Worm (Caenorhabditis elegans) whole organism, L1 larva: Measurements from ENCODE around the gene R02E4.2.

Experiments
- C04F5.9 ChIP-seq: sonication (generic microtip); optimal IDR thresholded peaks from 2 replicates; lab custom pipeline; 2016; ENCODE audit warnings: missing genetic modification characterization, missing compliant biosample characterization
- Y116A8C.19 ChIP-seq: sonication (generic microtip); optimal IDR thresholded peaks from 2 replicates; lab custom pipeline; 2016; ENCODE audit warnings: missing compliant biosample characterization, missing genetic modification characterization, borderline replicate concordance
- alr-1 ChIP-seq: fragments of 200-800 bp; sonication (Bioruptor generic); optimal IDR thresholded peaks from 2 replicates; lab custom pipeline; 2018; ENCODE audit warnings: borderline replicate concordance, mild to moderate bottlenecking, missing genetic modification characterization, missing compliant biosample characterization
- blmp-1 ChIP-seq: fragments of 150-350 bp; optimal IDR thresholded peaks from 2 replicates; lab custom pipeline; 2014; ENCODE audit warnings: missing biosample characterization, missing genetic modification characterization
- ceh-63 ChIP-seq: fragments of 200-800 bp; sonication (Bioruptor generic); optimal IDR thresholded peaks from 2 replicates; lab custom pipeline; 2018; ENCODE audit warnings: mild to moderate bottlenecking, missing genetic modification characterization, missing compliant biosample characterization
- ceh-8 ChIP-seq: fragments of 200-800 bp; sonication (Bioruptor generic); optimal IDR thresholded peaks from 2 replicates; lab custom pipeline; 2018; ENCODE audit warnings: mild to moderate bottlenecking, missing genetic modification characterization, moderate library complexity, missing compliant biosample characterization
- ceh-90 ChIP-seq: sonication (generic microtip); optimal IDR thresholded peaks from 2 replicates; lab custom pipeline; 2016; ENCODE audit warnings: missing genetic modification characterization, missing compliant biosample characterization
- ces-1 ChIP-seq: fragments of 150-350 bp; optimal IDR thresholded peaks from 2 replicates; lab custom pipeline; 2014; ENCODE audit warnings: missing biosample characterization, missing genetic modification reagents, missing genetic modification characterization
- dpl-1 ChIP-seq, 3 experiments: fragments of 150-350 bp in 2 of 3; sonication (generic microtip) in 1 of 3; optimal IDR thresholded peaks; 2 replicates each; lab custom pipeline; 2014 to 2017; ENCODE audit warnings: missing biosample characterization in 3 of 3, missing genetic modification characterization in 3 of 3, missing genetic modification reagents in 3 of 3
- dsc-1 ChIP-seq: sonication (generic microtip); optimal IDR thresholded peaks from 2 replicates; lab custom pipeline; 2016; ENCODE audit warnings: mild to moderate bottlenecking, missing genetic modification characterization, missing compliant biosample characterization
- efl-3 ChIP-seq: fragments of 200-800 bp; sonication (Bioruptor generic); optimal IDR thresholded peaks from 2 replicates; lab custom pipeline; 2018; ENCODE audit warnings: mild to moderate bottlenecking, missing genetic modification characterization, missing compliant biosample characterization
- egl-13 ChIP-seq: sonication (generic microtip); optimal IDR thresholded peaks from 2 replicates; lab custom pipeline; 2016; ENCODE audit warnings: missing genotype, missing genetic modification reagents, missing genetic modification characterization, missing compliant biosample characterization
- elt-2 ChIP-seq: sonication (generic microtip); optimal IDR thresholded peaks from 2 replicates; lab custom pipeline; 2016; ENCODE audit warnings: missing genetic modification characterization, mild to moderate bottlenecking, inconsistent platforms, missing compliant biosample characterization, missing genetic modification reagents
- fkh-10 ChIP-seq: sonication (generic microtip); optimal IDR thresholded peaks from 2 replicates; lab custom pipeline; 2017; ENCODE audit warnings: missing biosample characterization, missing genetic modification reagents, missing genetic modification characterization
- hlh-17 ChIP-seq: fragments of 200-800 bp; sonication (Bioruptor generic); optimal IDR thresholded peaks from 2 replicates; lab custom pipeline; 2018; ENCODE audit warnings: missing genetic modification characterization, mild to moderate bottlenecking, missing compliant biosample characterization, moderate library complexity, borderline replicate concordance
- hlh-4 ChIP-seq: sonication (generic microtip); optimal IDR thresholded peaks from 2 replicates; lab custom pipeline; 2016; ENCODE audit warnings: mild to moderate bottlenecking, missing genetic modification characterization, missing compliant biosample characterization
- irx-1 ChIP-seq: sonication (generic microtip); optimal IDR thresholded peaks from 2 replicates; lab custom pipeline; 2016; ENCODE audit warnings: missing genetic modification characterization, missing compliant biosample characterization
- isw-1 ChIP-seq: fragments of 200-800 bp; sonication (Bioruptor generic); IDR thresholded peaks from 2 replicates; pipeline ENCODE4 v1.3.6; 2022; ENCODE audit warnings: missing genetic modification characterization, missing compliant biosample characterization
- lin-13 ChIP-seq: fragments of 150-350 bp; optimal IDR thresholded peaks from 2 replicates; lab custom pipeline; 2014; ENCODE audit warnings: missing biosample characterization, missing genetic modification reagents, missing genetic modification characterization
- lin-14 ChIP-seq: fragments of 200-800 bp; sonication (Bioruptor generic); optimal IDR thresholded peaks from 2 replicates; lab custom pipeline; 2018; ENCODE audit warnings: mild to moderate bottlenecking, missing genetic modification characterization, moderate library complexity, missing compliant biosample characterization
- lin-15B ChIP-seq: fragments of 150-350 bp; sonication (generic microtip); optimal IDR thresholded peaks from 3 replicates; lab custom pipeline; 2014; ENCODE audit warnings: missing biosample characterization, missing genetic modification characterization
- lin-35 ChIP-seq, 2 experiments: fragments of 150-350 bp; optimal IDR thresholded peaks; 2 replicates each; lab custom pipeline; 2014; ENCODE audit warnings: missing biosample characterization in 2 of 2, missing genetic modification characterization in 2 of 2, missing genetic modification reagents in 2 of 2
- lir-3 ChIP-seq: sonication (generic microtip); optimal IDR thresholded peaks from 2 replicates; lab custom pipeline; 2016; ENCODE audit warnings: mild to moderate bottlenecking, missing genetic modification characterization, moderate library complexity, missing compliant biosample characterization; ENCODE audit not compliant: poor library complexity
- lsy-2 ChIP-seq, 2 experiments: fragments of 150-350 bp; optimal IDR thresholded peaks; 2 replicates each; lab custom pipeline; 2014; ENCODE audit warnings: missing biosample characterization in 2 of 2, missing genetic modification characterization in 2 of 2
- mdl-1 ChIP-seq, 2 experiments: fragments of 150-350 bp; optimal IDR thresholded peaks; 2 replicates each; lab custom pipeline; 2014 to 2017; ENCODE audit warnings: missing biosample characterization in 2 of 2, missing genetic modification characterization in 2 of 2, inconsistent platforms in 1 of 2
- mef-2 ChIP-seq: fragments of 150-350 bp; optimal IDR thresholded peaks from 2 replicates; lab custom pipeline; 2014; ENCODE audit warnings: missing biosample characterization, missing genetic modification characterization
- mep-1 ChIP-seq: fragments of 150-350 bp; optimal IDR thresholded peaks from 2 replicates; lab custom pipeline; 2014; ENCODE audit warnings: missing biosample characterization, missing genetic modification characterization
- nhr-12 ChIP-seq: sonication (generic microtip); optimal IDR thresholded peaks from 2 replicates; lab custom pipeline; 2017; ENCODE audit warnings: missing biosample characterization, missing genetic modification characterization
- nhr-47 ChIP-seq: sonication (generic microtip); optimal IDR thresholded peaks from 2 replicates; lab custom pipeline; 2016; ENCODE audit warnings: mild to moderate bottlenecking, missing genetic modification characterization, moderate library complexity, missing compliant biosample characterization
- nhr-71 ChIP-seq: sonication (generic microtip); optimal IDR thresholded peaks from 2 replicates; lab custom pipeline; 2016; ENCODE audit warnings: mild to moderate bottlenecking, missing genetic modification characterization, moderate library complexity, missing compliant biosample characterization
- nhr-76 ChIP-seq: sonication (generic microtip); optimal IDR thresholded peaks from 2 replicates; lab custom pipeline; 2017; ENCODE audit warnings: missing biosample characterization, missing genetic modification characterization
- nhr-77 ChIP-seq: fragments of 150-350 bp; optimal IDR thresholded peaks from 2 replicates; lab custom pipeline; 2014; ENCODE audit warnings: missing biosample characterization, missing genetic modification characterization
- nhr-84 ChIP-seq: sonication (generic microtip); optimal IDR thresholded peaks from 2 replicates; lab custom pipeline; 2017; ENCODE audit warnings: missing biosample characterization, missing genetic modification characterization
- nhr-85 ChIP-seq: sonication (generic microtip); peaks from one replicate; lab custom pipeline; 2016; ENCODE audit warnings: missing genetic modification characterization, inconsistent platforms, missing compliant biosample characterization
- pax-3 ChIP-seq: fragments of 200-800 bp; sonication (Bioruptor generic); optimal IDR thresholded peaks from 2 replicates; lab custom pipeline; 2018; ENCODE audit warnings: mild to moderate bottlenecking, missing genetic modification characterization, moderate library complexity, missing compliant biosample characterization
- rnt-1 ChIP-seq: sonication (generic microtip); optimal IDR thresholded peaks from 2 replicates; lab custom pipeline; 2016; ENCODE audit warnings: mild to moderate bottlenecking, missing genetic modification characterization, moderate library complexity, missing compliant biosample characterization
- skn-1 ChIP-seq: fragments of 150-350 bp; optimal IDR thresholded peaks from 2 replicates; lab custom pipeline; 2014; ENCODE audit warnings: missing biosample characterization, missing genetic modification characterization
- snpc-4 ChIP-seq: fragments of 150-350 bp; optimal IDR thresholded peaks from 2 replicates; lab custom pipeline; 2014; ENCODE audit warnings: missing biosample characterization, missing genetic modification characterization
- sox-4 ChIP-seq: sonication (generic microtip); optimal IDR thresholded peaks from 2 replicates; lab custom pipeline; 2016; ENCODE audit warnings: missing genetic modification characterization, missing compliant biosample characterization
- tbx-2 ChIP-seq: sonication (generic microtip); optimal IDR thresholded peaks from 2 replicates; lab custom pipeline; 2016; ENCODE audit warnings: missing genetic modification characterization, missing compliant biosample characterization
- unc-130 ChIP-seq: fragments of 150-350 bp; optimal IDR thresholded peaks from 2 replicates; lab custom pipeline; 2017; ENCODE audit warnings: missing biosample characterization, missing genetic modification characterization, inconsistent platforms
- unc-30 ChIP-seq: sonication (generic microtip); optimal IDR thresholded peaks from 2 replicates; lab custom pipeline; 2017; ENCODE audit warnings: missing biosample characterization, missing genetic modification characterization
- unc-62 ChIP-seq: fragments of 150-350 bp; optimal IDR thresholded peaks from 2 replicates; lab custom pipeline; 2014; ENCODE audit warnings: missing biosample characterization, missing genetic modification reagents, missing genetic modification characterization
- unc-98 ChIP-seq: fragments of 200-800 bp; sonication (Bioruptor generic); IDR thresholded peaks from 2 replicates; pipeline ENCODE4 v1.3.6; 2022; ENCODE audit warnings: missing genetic modification characterization, missing compliant biosample characterization
- vab-15 ChIP-seq: sonication (generic microtip); optimal IDR thresholded peaks from 2 replicates; lab custom pipeline; 2017; ENCODE audit warnings: missing genotype, mild to moderate bottlenecking, missing genetic modification characterization, missing compliant biosample characterization
- zip-4 ChIP-seq: fragments of 200-800 bp; sonication (Bioruptor generic); optimal IDR thresholded peaks from 2 replicates; lab custom pipeline; 2018; ENCODE audit warnings: mild to moderate bottlenecking, missing genetic modification characterization, moderate library complexity, missing compliant biosample characterization

The R02E4.2 gene

DNA sequence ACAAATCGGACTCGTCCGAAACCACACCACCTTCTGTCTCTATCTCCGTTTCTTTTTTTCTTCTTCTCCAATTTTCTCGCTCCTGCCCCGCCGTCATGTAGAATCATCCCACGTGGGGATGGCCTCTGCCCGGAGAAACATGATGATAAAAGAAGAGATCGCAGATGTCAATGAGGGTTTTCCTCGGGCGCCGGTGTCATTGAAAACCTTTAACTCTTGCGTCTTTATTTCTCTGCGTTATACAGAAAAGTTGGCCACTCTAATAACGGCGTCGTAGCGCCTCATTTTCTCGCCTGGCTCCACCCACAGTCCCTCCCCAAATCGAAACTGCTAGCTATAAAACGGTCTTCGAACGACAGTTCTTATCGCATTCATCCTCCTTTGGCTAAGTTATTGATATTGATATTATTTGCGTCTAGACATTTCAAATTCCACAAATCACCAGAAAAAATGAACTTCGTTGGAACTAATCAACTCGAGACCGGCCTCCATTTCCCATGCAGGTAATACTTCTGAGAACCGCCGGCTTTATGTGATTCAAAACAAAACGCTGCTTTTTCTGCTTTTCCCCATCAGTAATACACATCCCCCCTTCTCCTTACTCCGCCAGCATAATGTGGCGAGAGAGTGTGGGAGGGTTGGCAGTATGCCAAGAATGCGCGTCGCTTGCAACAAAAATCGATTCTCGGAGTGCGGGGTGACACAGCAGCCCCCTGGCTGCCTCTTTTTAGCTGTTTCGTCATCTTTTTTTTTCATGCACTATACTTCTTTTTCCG, 38.0 kb downstream of the R02E4.2 start (continued):
- TF ChIP-seq mef-2 (peak; percentile 28), unc-98 (no peak), elt-2 (tag; lab: Kevin White, UChicago) (peak; percentile 40), blmp-1 (peak; percentile 77), vab-15 (tag; lab: Kevin White, UChicago) (no peak), rnt-1 (tag; lab: Kevin White, UChicago) (peak; percentile 80), ces-1 (GFP tag; lab: Kevin White, UChicago) (no peak), lin-13 (GFP tag; lab: Kevin White, UChicago) (peak; percentile 56), nhr-71 (tag; lab: Kevin White, UChicago) (peak; percentile 89), nhr-47 (peak; percentile 64), hlh-4 (no peak), C04F5.9 (tag; lab: Kevin White, UChicago) (no peak), lir-3 (tag; lab: Kevin White, UChicago) (peak; percentile 8), mep-1 (tag; lab: Kevin White, UChicago) (peak; percentile 66), ceh-8 (GFP tag; lab: Kevin White, UChicago) (peak; percentile 5), skn-1 (tag; lab: Kevin White, UChicago) (peak; percentile 96), unc-62 (GFP tag; lab: Kevin White, UChicago) (no peak), lin-15B (tag; lab: Kevin White, UChicago) (no peak), dpl-1 (GFP tag; optimal IDR thresholded peaks at IDR 0.05; lab: Kevin White, UChicago) (peak; percentile 1 to 19 (median 7)), isw-1 (peak; percentile 44; the same call in 1 of the 2 replicates), lsy-2 (tag; optimal IDR thresholded peaks at IDR 0.05; lab: Kevin White, UChicago) (peak; percentile 11 to 76), irx-1 (tag; lab: Kevin White, UChicago) (peak; percentile 71), ceh-90 (tag; lab: Kevin White, UChicago) (no peak), lin-35 (GFP tag; optimal IDR thresholded peaks at IDR 0.05; lab: Kevin White, UChicago) (peak; percentile 43 to 60), unc-130 (peak; percentile 78), fkh-10 (GFP tag; lab: Kevin White, UChicago) (peak; percentile 64), Y116A8C.19 (tag; lab: Kevin White, UChicago) (no peak), hlh-17 (GFP tag; lab: Kevin White, UChicago) (no peak), nhr-77 (peak; percentile 82), efl-3 (no peak), nhr-76 (tag; lab: Kevin White, UChicago) (no peak), egl-13 (tag; lab: Kevin White, UChicago) (peak; percentile 52), tbx-2 (tag; lab: Kevin White, UChicago) (peak; percentile 79)

DNA sequence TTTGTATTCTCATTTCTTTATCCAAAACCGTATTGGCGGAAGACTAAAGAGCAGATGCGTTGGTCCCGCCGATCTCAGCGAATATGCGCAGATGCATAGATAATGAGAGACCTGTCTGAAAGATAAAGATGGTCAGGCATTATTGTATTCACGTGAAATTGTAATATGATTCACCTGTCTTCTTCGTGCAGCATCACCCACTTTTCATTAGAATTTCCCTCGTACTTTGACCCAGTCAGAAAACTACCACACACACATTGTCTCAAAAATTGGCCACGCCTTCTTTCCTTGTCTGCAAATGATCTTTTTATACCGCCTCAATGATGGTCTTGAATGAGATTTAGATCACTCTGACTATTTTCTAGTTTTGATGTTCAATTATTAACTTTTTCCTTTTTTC, 38.8 kb downstream of the R02E4.2 start:
- TF ChIP-seq nhr-12 (tag; lab: Kevin White, UChicago) (no peak), alr-1 (no peak), lin-14 (no peak), pax-3 (no peak), dsc-1 (tag; lab: Kevin White, UChicago) (no peak), vab-15 (tag; lab: Kevin White, UChicago) (no peak), nhr-84 (no peak), nhr-85 (tag; lab: Kevin White, UChicago) (peak; percentile 74), mdl-1 (tag; optimal IDR thresholded peaks at IDR 0.05; lab: Kevin White, UChicago) (no peak), snpc-4 (tag; lab: Kevin White, UChicago) (no peak), zip-4 (no peak), sox-4 (tag; lab: Kevin White, UChicago) (no peak), unc-30 (tag; lab: Kevin White, UChicago) (no peak), C04F5.9 (tag; lab: Kevin White, UChicago) (no peak), ceh-63 (GFP tag; lab: Kevin White, UChicago) (peak; percentile 65), unc-62 (GFP tag; lab: Kevin White, UChicago) (no peak), unc-130 (no peak)
- TF ChIP-seq, all 84 proteins: peak for 2
